Worm (Caenorhabditis elegans) whole organism, early embryonic: Measurements from ENCODE around the gene tbc-3.

Experiments used
- B0310.2 ChIP-seq: sonication (generic microtip); optimal IDR thresholded peaks from 2 replicates; lab custom pipeline; 2016; ENCODE audit warnings: mild to moderate bottlenecking, missing genetic modification characterization, missing compliant biosample characterization
- F13C5.2 ChIP-seq: sonication (generic microtip); optimal IDR thresholded peaks from 2 replicates; lab custom pipeline; 2017; ENCODE audit warnings: mild to moderate bottlenecking, missing genetic modification characterization, inconsistent platforms, missing compliant biosample characterization
- ama-1 ChIP-seq: fragments of 150-350 bp; optimal IDR thresholded peaks from 2 replicates; lab custom pipeline; 2014
- ets-7 ChIP-seq: sonication (generic microtip); optimal IDR thresholded peaks from 2 replicates; lab custom pipeline; 2016; ENCODE audit warnings: missing genotype, missing genetic modification characterization, missing compliant biosample characterization
- hnd-1 ChIP-seq: sonication (generic microtip); optimal IDR thresholded peaks from 2 replicates; lab custom pipeline; 2016; ENCODE audit warnings: missing genetic modification characterization, missing compliant biosample characterization
- tbx-11 ChIP-seq: fragments of 200-800 bp; sonication (Bioruptor generic); IDR thresholded peaks from 2 replicates; pipeline ENCODE4 v1.3.6; 2022; ENCODE audit warnings: missing genetic modification characterization, missing compliant biosample characterization
- tbx-37 ChIP-seq: fragments of 200-800 bp; sonication (Bioruptor generic); conservative IDR thresholded peaks from 2 replicates; pipeline ENCODE4 v1.3.6; 2022; ENCODE audit warnings: missing genetic modification reagents, missing genetic modification characterization, missing compliant biosample characterization

- TF ChIP-seq hnd-1 (tag; lab: Kevin White, UChicago) (no peak), tbx-37 (GFP tag; lab: Robert Waterston, UW) (no peak), F13C5.2 (tag; lab: Kevin White, UChicago) (no peak), ama-1 (lab: Kevin White, UChicago) (no peak), ets-7 (tag; lab: Kevin White, UChicago) (no peak), B0310.2 (no peak), tbx-11 (GFP tag; lab: Robert Waterston, UW) (no peak)
Observed at ce11 chrIV:9933580-9933979, 34.8 kb downstream of the tbc-3 start, which contains the start of gene spe-29.
